Worm (Caenorhabditis elegans): ENCODE data around the gene lelo-1.

The lelo-1 gene

ce11 chrII:6235432-6236092, 10.6 kb upstream of the lelo-1 start, which contains the start of gene T24H7.9:
Gene T24H7.9 (minus strand): TSS chrII:6235505.
- TF ChIP-seq nhr-23 (tag; optimal IDR thresholded peaks at IDR 0.05) = no peak
- no peak for TF ChIP-seq ceh-82 (tag; optimal IDR thresholded peaks at IDR 0.05)
- TF ChIP-seq mbf-1 (tag; optimal IDR thresholded peaks at IDR 0.05) = no peak
- TF ChIP-seq fos-1 (tag; optimal IDR thresholded peaks at IDR 0.05) = peak; percentile 27

DNA sequence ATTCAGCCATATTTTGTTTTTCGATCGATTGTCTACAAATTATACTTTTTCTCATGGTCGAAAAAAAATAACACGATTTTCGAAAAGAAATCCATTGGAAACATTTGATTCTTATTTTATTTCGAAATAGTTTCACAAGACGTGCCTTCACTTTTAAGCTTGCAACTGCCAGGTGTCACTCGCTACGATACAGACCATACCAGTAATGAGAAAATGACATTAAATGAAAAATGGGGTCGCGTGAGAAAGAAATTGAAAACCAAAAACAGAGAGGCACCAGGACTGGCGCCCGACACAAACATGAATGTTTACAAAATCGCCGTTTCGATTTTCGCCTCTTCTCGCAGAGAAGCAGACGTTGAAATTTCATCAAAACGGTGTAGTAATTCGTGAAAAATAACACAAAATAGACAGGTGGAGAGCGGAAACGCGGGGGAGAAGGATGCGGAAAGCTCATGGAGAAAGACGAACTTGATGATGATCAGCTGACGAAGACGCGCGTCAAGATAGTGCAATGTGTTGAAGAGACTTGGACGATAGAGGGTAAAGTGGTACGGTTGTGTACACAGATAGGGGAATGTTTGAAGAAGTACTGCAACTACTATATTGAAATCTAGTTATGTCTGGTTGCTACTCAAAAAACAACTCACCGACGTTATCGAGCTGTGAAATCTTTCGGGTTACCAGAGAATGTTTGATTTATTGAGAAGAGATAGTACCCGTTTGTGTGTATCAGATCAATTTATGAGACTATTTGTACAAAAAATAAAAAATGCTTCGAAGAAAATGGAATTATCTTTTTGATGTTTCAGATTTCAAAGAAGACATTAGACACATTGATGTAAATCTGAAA, 9.8 kb upstream of the lelo-1 start:
- TF ChIP-seq skn-1 (tag; optimal IDR thresholded peaks at IDR 0.05) (no peak), ztf-11 (tag; optimal IDR thresholded peaks at IDR 0.05) (no peak), lin-13 (GFP tag; optimal IDR thresholded peaks at IDR 0.05) (no peak), snpc-4 (tag; optimal IDR thresholded peaks at IDR 0.05) (no peak), F13H6.1 (tag; optimal IDR thresholded peaks at IDR 0.05) (peak; percentile 46), sma-9 (GFP tag; optimal IDR thresholded peaks at IDR 0.05) (no peak), sma-9 (tag; optimal IDR thresholded peaks at IDR 0.05) (no peak), unc-55 (GFP tag; optimal IDR thresholded peaks at IDR 0.05) (no peak), nhr-129 (tag; optimal IDR thresholded peaks at IDR 0.05) (peak; percentile 21), elt-1 (tag; optimal IDR thresholded peaks at IDR 0.05) (no peak), nhr-25 (tag; optimal IDR thresholded peaks at IDR 0.05) (peak; percentile 4)

- no peak for TF ChIP-seq nhr-25 (tag; optimal IDR thresholded peaks at IDR 0.05)
- TF ChIP-seq F13H6.1 (tag; optimal IDR thresholded peaks at IDR 0.05) = no peak
- TF ChIP-seq aly-2 (tag; optimal IDR thresholded peaks at IDR 0.05) = no peak
- no peak for TF ChIP-seq ama-1 (optimal IDR thresholded peaks at IDR 0.05)
- TF ChIP-seq nhr-11 (tag; optimal IDR thresholded peaks at IDR 0.05) = no peak
- TF ChIP-seq C34F6.9 (tag; optimal IDR thresholded peaks at IDR 0.05) = no peak
- TF ChIP-seq nhr-10 (tag; optimal IDR thresholded peaks at IDR 0.05) = no peak
- no peak for TF ChIP-seq mdl-1 (tag; optimal IDR thresholded peaks at IDR 0.05)
- no peak for TF ChIP-seq unc-62 (GFP tag; optimal IDR thresholded peaks at IDR 0.05)
- TF ChIP-seq mab-5 (tag; optimal IDR thresholded peaks at IDR 0.05) = no peak
- no peak for TF ChIP-seq sma-9 (GFP tag; optimal IDR thresholded peaks at IDR 0.05)
- TF ChIP-seq sma-9 (tag; optimal IDR thresholded peaks at IDR 0.05) = no peak
- no peak for TF ChIP-seq peb-1 (tag; optimal IDR thresholded peaks at IDR 0.05)
- TF ChIP-seq unc-55 (GFP tag; optimal IDR thresholded peaks at IDR 0.05) = no peak
- no peak for TF ChIP-seq ceh-16 (tag; optimal IDR thresholded peaks at IDR 0.05)
These were observed 4.4 kb upstream of the lelo-1 start, which contains the start of gene T24H7.8 for ce11 chrII:6241758-6242157. Gene T24H7.8 (plus strand): TSS chrII:6242058.

DNA sequence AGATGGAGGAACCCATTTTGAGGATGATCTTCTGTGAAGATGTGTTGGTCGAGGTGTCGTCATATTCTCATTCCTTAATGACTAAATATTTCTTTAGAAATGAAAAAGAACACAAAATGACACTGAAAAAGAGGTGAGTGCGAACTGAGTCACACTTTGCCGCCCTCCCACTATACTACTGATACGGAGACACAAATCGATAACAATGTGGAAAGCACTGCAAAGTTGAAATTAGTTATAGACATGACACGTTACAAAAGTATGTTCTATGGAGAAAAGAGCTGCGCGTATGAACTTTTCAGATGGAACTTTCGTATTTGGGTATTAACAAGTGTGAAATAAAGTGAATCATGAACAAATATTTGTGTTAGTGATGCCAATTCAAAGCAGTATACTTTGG, 2.0 kb upstream of the lelo-1 start, which contains the start of gene tat-4:
Gene tat-4, minus strand, starts transcription at position 117 of the 400 bp plus-strand sequence.
- TF ChIP-seq fos-1 (tag; optimal IDR thresholded peaks at IDR 0.05) (peak; percentile 89), egl-27 (tag; optimal IDR thresholded peaks at IDR 0.05) (no peak), dmd-4 (tag; optimal IDR thresholded peaks at IDR 0.05) (no peak), mdl-1 (tag; optimal IDR thresholded peaks at IDR 0.05) (no peak), blmp-1 (tag; optimal IDR thresholded peaks at IDR 0.05; ENCODE audit: insufficient read depth) (no peak)

DNA sequence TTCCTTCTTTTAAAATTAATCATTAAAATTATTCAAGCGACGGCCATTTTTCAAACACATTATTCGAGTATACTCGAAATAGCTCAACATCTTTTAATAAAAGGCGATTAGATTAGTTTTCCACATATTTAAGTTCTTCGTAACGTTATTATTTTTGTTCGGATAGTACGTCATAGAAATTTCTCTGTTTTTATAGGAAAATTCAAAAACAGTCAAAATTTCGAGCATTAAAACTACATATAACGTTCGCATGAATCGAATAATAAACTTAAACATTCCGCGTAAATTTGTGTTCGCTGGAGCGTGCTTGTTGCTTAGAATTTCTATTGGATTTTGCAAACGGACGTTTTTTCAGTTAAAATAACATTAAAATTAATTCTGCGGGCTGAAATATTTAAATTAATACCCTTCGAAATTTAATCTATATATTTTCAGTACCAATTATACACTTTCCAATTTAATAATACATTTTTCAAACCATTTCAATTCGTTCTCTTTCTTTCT, 903 bp upstream of the lelo-1 start, which contains the start of gene blos-4:
Gene blos-4, plus strand, starts transcription at position 51 of the 504 bp plus-strand sequence.
- TF ChIP-seq gmeb-1 (tag; optimal IDR thresholded peaks at IDR 0.05) = peak; percentile 50
- TF ChIP-seq elt-1 (tag; optimal IDR thresholded peaks at IDR 0.05) = no peak

- TF ChIP-seq sem-4 (tag; optimal IDR thresholded peaks at IDR 0.05) = no peak
- no peak for TF ChIP-seq peb-1 (tag; optimal IDR thresholded peaks at IDR 0.05)
- TF ChIP-seq sma-3 (GFP tag; optimal IDR thresholded peaks at IDR 0.05) = no peak
- TF ChIP-seq nhr-10 (tag; optimal IDR thresholded peaks at IDR 0.05) = no peak
- TF ChIP-seq nhr-77 (tag; optimal IDR thresholded peaks at IDR 0.05) = no peak
- TF ChIP-seq ceh-16 (tag; optimal IDR thresholded peaks at IDR 0.05) = no peak
- TF ChIP-seq lsy-2 (tag; optimal IDR thresholded peaks at IDR 0.05) = no peak
- TF ChIP-seq unc-55 (GFP tag; optimal IDR thresholded peaks at IDR 0.05) = no peak
- TF ChIP-seq mbf-1 (tag; optimal IDR thresholded peaks at IDR 0.05) = no peak
These were observed 857 bp downstream of the lelo-1 start, which contains the start of gene T24H7.2 for ce11 chrII:6247011-6247410. Gene T24H7.2 (plus strand): TSS chrII:6247311.
